Fruit fly (Drosophila melanogaster): ENCODE data around the gene Ptx1.

The Ptx1 gene

DNA sequence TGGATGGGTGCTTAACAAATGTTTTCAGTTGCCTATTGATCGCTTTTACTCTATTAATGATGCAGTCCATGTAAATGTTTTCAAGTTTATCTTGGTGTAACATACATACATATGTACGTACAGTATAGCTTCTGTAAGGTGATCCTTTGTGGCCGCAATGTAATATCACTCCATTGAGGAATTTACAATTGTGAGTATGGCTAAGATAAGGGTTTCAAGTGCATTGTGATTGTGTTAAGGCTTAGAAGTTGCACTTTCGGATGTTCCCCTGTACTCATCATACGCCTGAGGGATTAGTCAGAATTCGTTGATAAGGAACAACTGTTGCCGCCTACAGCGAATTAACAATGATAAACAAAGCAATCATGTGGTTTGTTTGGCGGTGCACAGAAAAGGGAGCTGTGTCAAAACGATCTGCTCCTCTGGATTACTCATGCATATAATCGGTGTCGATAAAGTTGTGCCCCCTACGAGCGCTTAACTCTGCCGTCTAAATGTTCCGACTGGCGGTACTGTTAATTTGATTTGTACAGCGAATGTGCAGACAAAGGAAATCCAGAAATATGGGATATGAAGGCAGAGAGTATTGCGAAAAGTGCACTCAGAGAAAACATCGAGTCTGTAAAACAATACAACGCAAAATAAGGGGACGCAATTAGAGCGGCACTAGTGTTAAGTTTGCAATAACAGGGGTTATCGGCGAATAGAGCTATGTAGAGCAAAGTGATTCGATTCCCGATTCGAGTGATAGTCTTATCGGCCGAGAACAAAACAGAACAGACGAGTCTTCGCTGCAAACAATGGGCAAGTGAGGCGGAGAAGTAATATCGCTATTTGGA lies 24.6 kb upstream of the Ptx1 start (continued):
- TF ChIP-seq Gug (GFP tag; IDR thresholded peaks at IDR 0.05): peak; percentile 77
- TF ChIP-seq esn (GFP tag; optimal IDR thresholded peaks at IDR 0.05): peak; percentile 89
- TF ChIP-seq CG6163 (GFP tag; IDR thresholded peaks at IDR 0.05): peak; percentile 90
- TF ChIP-seq CG8632 (GFP tag; optimal IDR thresholded peaks at IDR 0.05): peak; percentile 74
- peak; percentile 68 for TF ChIP-seq CG1621 (tag; optimal IDR thresholded peaks at IDR 0.05)
- peak; percentile 91 for TF ChIP-seq Met (GFP tag; optimal IDR thresholded peaks at IDR 0.05)
- TF ChIP-seq Sox102F (GFP tag; optimal IDR thresholded peaks at IDR 0.05): peak; percentile 89
- TF ChIP-seq lz (GFP tag; optimal IDR thresholded peaks at IDR 0.05): peak; percentile 89
- peak; percentile 48 for TF ChIP-seq dac (GFP tag; optimal IDR thresholded peaks at IDR 0.05)
- TF ChIP-seq spab (GFP tag; optimal IDR thresholded peaks at IDR 0.05): peak; percentile 57
- peak; percentile 33 to 73 for TF ChIP-seq salr (GFP tag; optimal IDR thresholded peaks at IDR 0.05)
- TF ChIP-seq net (GFP tag; optimal IDR thresholded peaks at IDR 0.05): peak; percentile 73
- TF ChIP-seq svp (GFP tag): peak; percentile 94

DNA sequence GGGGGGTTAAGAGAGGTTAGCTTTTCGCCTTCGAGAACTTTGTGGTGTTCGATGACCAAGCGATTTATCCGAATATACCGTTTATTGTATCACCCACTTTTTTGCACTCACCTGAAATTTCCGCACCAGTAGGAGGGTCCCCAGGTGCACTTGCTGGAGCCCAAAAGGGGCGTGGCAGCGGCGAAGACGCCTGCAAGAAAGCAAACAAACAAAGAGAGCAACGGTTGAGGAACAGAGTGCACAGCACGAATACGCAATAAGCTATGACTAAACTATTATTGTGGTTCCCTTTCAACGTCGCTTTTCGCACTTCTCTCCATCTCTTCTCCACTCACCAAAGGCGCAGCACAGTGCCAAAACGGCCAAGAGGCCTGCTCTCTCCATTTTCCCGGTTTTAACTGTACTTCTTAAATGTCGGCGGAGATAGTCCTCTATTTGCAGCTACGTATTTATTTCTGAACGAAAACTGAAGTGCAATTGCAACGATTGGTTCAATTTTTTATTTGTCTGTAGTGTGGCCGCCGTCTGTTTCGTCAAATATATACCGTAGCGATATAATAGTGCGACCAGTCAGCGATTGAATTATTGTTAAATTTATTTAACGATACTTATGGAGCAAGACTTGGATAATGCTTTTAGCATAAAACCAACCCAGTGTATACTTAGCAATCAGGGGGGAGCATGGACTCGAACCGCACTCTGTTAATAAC lies 23.8 kb upstream of the Ptx1 start, which contains the start of gene Sap-r:
Gene Sap-r (minus strand): TSS at position 513 of the 710 bp plus-strand sequence.
- TF ChIP-seq esn (GFP tag; optimal IDR thresholded peaks at IDR 0.05) (peak; percentile 22), dsx (GFP tag; optimal IDR thresholded peaks at IDR 0.05; ENCODE audit: poor library complexity, severe bottlenecking) (no peak), ss (GFP tag; optimal IDR thresholded peaks at IDR 0.05) (peak; percentile 47 to 52), Sox14 (GFP tag; optimal IDR thresholded peaks at IDR 0.05) (no peak), Ets96B (tag; optimal IDR thresholded peaks at IDR 0.05) (no peak), CG6163 (GFP tag; IDR thresholded peaks at IDR 0.05) (peak; percentile 38; the same call in 2 of the 3 replicates), Ets21C (GFP tag; optimal IDR thresholded peaks at IDR 0.05) (no peak), CG8632 (GFP tag; optimal IDR thresholded peaks at IDR 0.05) (no peak), Eip78C (GFP tag) (peak; percentile 70), CG8319 (GFP tag; optimal IDR thresholded peaks at IDR 0.05) (no peak), Eip75B (GFP tag; optimal IDR thresholded peaks at IDR 0.05) (peak; percentile 38), CG9139 (GFP tag; optimal IDR thresholded peaks at IDR 0.05) (no peak), fd59A (GFP tag; optimal IDR thresholded peaks at IDR 0.05) (no peak), vri (GFP tag; optimal IDR thresholded peaks at IDR 0.05) (peak; percentile 28), acj6 (GFP tag; optimal IDR thresholded peaks at IDR 0.05) (no peak), cyc (GFP tag; optimal IDR thresholded peaks at IDR 0.05) (no peak), fd85E (GFP tag; optimal IDR thresholded peaks at IDR 0.05) (no peak), Hr39 (GFP tag; optimal IDR thresholded peaks at IDR 0.05) (no peak), CG8119 (GFP tag; IDR thresholded peaks at IDR 0.05) (no peak), salr (GFP tag; optimal IDR thresholded peaks at IDR 0.05) (no peak), Smox (GFP tag; optimal IDR thresholded peaks at IDR 0.05) (peak; percentile 15), lz (GFP tag; optimal IDR thresholded peaks at IDR 0.05) (no peak), CG3032 (tag; optimal IDR thresholded peaks at IDR 0.05) (no peak), CG31627 (GFP tag; optimal IDR thresholded peaks at IDR 0.05) (no peak), Gug (GFP tag; IDR thresholded peaks at IDR 0.05) (no peak), Lpt (GFP tag; optimal IDR thresholded peaks at IDR 0.05) (no peak), fkh (GFP tag; optimal IDR thresholded peaks at IDR 0.05) (peak; percentile 77), eg (GFP tag; IDR thresholded peaks at IDR 0.05) (no peak), Sox15 (GFP tag; optimal IDR thresholded peaks at IDR 0.05) (no peak), CG6276 (GFP tag; optimal IDR thresholded peaks at IDR 0.05) (no peak), Sox102F (GFP tag; optimal IDR thresholded peaks at IDR 0.05) (no peak), Hr4 (GFP tag; optimal IDR thresholded peaks at IDR 0.05) (no peak), Met (GFP tag; optimal IDR thresholded peaks at IDR 0.05) (no peak), spab (GFP tag; optimal IDR thresholded peaks at IDR 0.05) (no peak), dac (GFP tag; optimal IDR thresholded peaks at IDR 0.05) (no peak), CG11294 (GFP tag; IDR thresholded peaks at IDR 0.05) (no peak), CG11902 (GFP tag; optimal IDR thresholded peaks at IDR 0.05) (no peak), CG16779 (tag; optimal IDR thresholded peaks at IDR 0.05) (peak; percentile 22), OdsH (GFP tag; optimal IDR thresholded peaks at IDR 0.05) (no peak), CG15336 (GFP tag; IDR thresholded peaks at IDR 0.05) (no peak), Blimp-1 (GFP tag; optimal IDR thresholded peaks at IDR 0.05) (no peak), net (GFP tag; optimal IDR thresholded peaks at IDR 0.05) (no peak), CG6808 (GFP tag; optimal IDR thresholded peaks at IDR 0.05) (no peak)
